Fruit fly (Drosophila melanogaster) whole organism: Measurements from ENCODE around the gene CG13250.

Experiments
- CG8478 ChIP-seq: fragments of >200 bp; optimal IDR thresholded peaks from 2 replicates; lab custom pipeline; 2018; ENCODE audit warnings: inconsistent platforms
- psq ChIP-seq: fragments of >200 bp; optimal IDR thresholded peaks from 2 replicates; lab custom pipeline; 2017
- usp ChIP-seq: fragments of >200 bp; optimal IDR thresholded peaks from 2 replicates; lab custom pipeline; 2017; ENCODE audit warnings: missing biosample characterization, missing genetic modification characterization, mixed read lengths

DNA sequence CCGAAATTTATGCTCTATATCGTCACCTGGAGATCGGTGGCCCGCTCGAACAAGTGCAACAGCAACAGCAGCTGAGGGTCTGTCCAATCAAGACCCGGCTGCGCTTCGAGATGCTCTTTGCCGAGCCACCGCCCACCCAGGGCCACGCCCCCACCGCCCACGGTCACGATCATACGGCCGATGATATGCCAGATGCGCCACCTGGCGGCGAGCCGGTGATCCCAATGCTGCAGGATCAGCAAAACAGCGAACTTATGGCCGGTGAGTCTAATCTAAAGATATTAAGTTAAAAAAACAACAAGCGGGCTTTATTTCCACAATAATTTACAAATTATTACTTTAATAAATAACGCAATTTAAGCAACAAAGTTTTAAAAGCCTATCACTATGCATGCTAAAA lies 35.3 kb upstream of the CG13250 start:
- TF ChIP-seq usp (no peak), CG8478 (lab: Kevin White, UChicago) (no peak), psq (no peak)
